Fruit fly (Drosophila melanogaster): Measurements from ENCODE around the gene gudu.
A peak's percentile ranks its signal among the peaks of the same experiment; 100 is the strongest.

The gudu gene

dm6 chr2L:7424907-7425689 is 36.8 kb downstream of the gudu start (continued):
- TF ChIP-seq Side (GFP tag; optimal IDR thresholded peaks at IDR 0.05) (peak; percentile 36), zen2 (GFP tag; IDR thresholded peaks at IDR 0.05; ENCODE audit: partially characterized antibody) (no peak), schlank (tag; optimal IDR thresholded peaks at IDR 0.05) (peak; percentile 84), toy (GFP tag; IDR thresholded peaks at IDR 0.05) (peak; percentile 74; the same call in 1 of the 2 replicates), CG6854 (GFP tag; optimal IDR thresholded peaks at IDR 0.05) (no peak), Drgx (GFP tag; IDR thresholded peaks at IDR 0.05) (peak; percentile 87), lilli (GFP tag; optimal IDR thresholded peaks at IDR 0.05) (peak; percentile 91), HLH54F (GFP tag; optimal IDR thresholded peaks at IDR 0.05) (peak; percentile 86), lbe (GFP tag; optimal IDR thresholded peaks at IDR 0.05) (peak; percentile 68), CG15514 (GFP tag; optimal IDR thresholded peaks at IDR 0.05) (peak; percentile 67), Dek (tag; optimal IDR thresholded peaks at IDR 0.05) (peak; percentile 69), gro (GFP tag; optimal IDR thresholded peaks at IDR 0.05) (peak; percentile 88), bcd (GFP tag; optimal IDR thresholded peaks at IDR 0.05) (peak; percentile 64), CG6765 (GFP tag; optimal IDR thresholded peaks at IDR 0.05) (no peak), dati (GFP tag; IDR thresholded peaks at IDR 0.05) (peak; percentile 33; the same call in 1 of the 2 replicates), dysf (GFP tag; IDR thresholded peaks at IDR 0.05) (peak; percentile 72; the same call in 2 of the 3 replicates), CG12155 (GFP tag; optimal IDR thresholded peaks at IDR 0.05) (peak; percentile 77), CG15011 (GFP tag; optimal IDR thresholded peaks at IDR 0.05) (peak; percentile 38), CG7839 (tag; optimal IDR thresholded peaks at IDR 0.05) (peak; percentile 61), pfk (GFP tag; optimal IDR thresholded peaks at IDR 0.05) (no peak), CG12769 (tag; optimal IDR thresholded peaks at IDR 0.05) (peak; percentile 89), tgo (GFP tag; IDR thresholded peaks at IDR 0.05) (peak; percentile 55; the same call in 1 of the 3 replicates), jing (GFP tag; optimal IDR thresholded peaks at IDR 0.05) (no peak), YL-1 (GFP tag; optimal IDR thresholded peaks at IDR 0.05) (peak; percentile 9), pan (optimal IDR thresholded peaks at IDR 0.05) (no peak), pan (GFP tag; optimal IDR thresholded peaks at IDR 0.05 in 1 of 2, IDR thresholded peaks at IDR 0.05 in 1 of 2) (peak in 1 of 2 experiments; percentile 51), CG8944 (GFP tag; optimal IDR thresholded peaks at IDR 0.05) (peak; percentile 25), ems (GFP tag; optimal IDR thresholded peaks at IDR 0.05) (no peak), Atf6 (GFP tag; IDR thresholded peaks at IDR 0.05) (peak; percentile 70; the same call in 1 of the 2 replicates), Meics (GFP tag; optimal IDR thresholded peaks at IDR 0.05) (peak; percentile 81), Atf-2 (GFP tag; optimal IDR thresholded peaks at IDR 0.05) (peak; percentile 19), CG2116 (GFP tag; optimal IDR thresholded peaks at IDR 0.05) (no peak), CG1603 (tag; optimal IDR thresholded peaks at IDR 0.05) (peak; percentile 19), trh (GFP tag; optimal IDR thresholded peaks at IDR 0.05) (no peak), CG6791 (GFP tag; IDR thresholded peaks at IDR 0.05; ENCODE audit: partially characterized antibody) (no peak), CG7987 (GFP tag; optimal IDR thresholded peaks at IDR 0.05) (no peak), CG7786 (GFP tag; optimal IDR thresholded peaks at IDR 0.05) (peak; percentile 87), CG3407 (GFP tag; optimal IDR thresholded peaks at IDR 0.05) (no peak), Ravus (GFP tag; IDR thresholded peaks at IDR 0.05) (peak; percentile 52), Chrac-16 (GFP tag; optimal IDR thresholded peaks at IDR 0.05) (peak; percentile 41), so (GFP tag; IDR thresholded peaks at IDR 0.05) (peak; percentile 43; the same call in 1 of the 3 replicates), Gug (GFP tag; IDR thresholded peaks at IDR 0.05) (peak; percentile 76; the same call in 2 of the 4 replicates), NFAT (GFP tag; IDR thresholded peaks at IDR 0.05) (peak; percentile 86), CG7372 (GFP tag; IDR thresholded peaks at IDR 0.05) (0 out of 2 replicates have a peak, but pooled peaks have one; percentile 42), CG14667 (GFP tag; IDR thresholded peaks at IDR 0.05) (peak; percentile 31; the same call in 1 of the 2 replicates), her (GFP tag; optimal IDR thresholded peaks at IDR 0.05) (peak; percentile 76), Sry-δ (GFP tag; optimal IDR thresholded peaks at IDR 0.05) (no peak), rib (GFP tag; IDR thresholded peaks at IDR 0.05) (peak; percentile 75)

Data from whole organism, embryonic.